Worm (Caenorhabditis elegans) whole organism, mixed stage, embryonic: Measurements from ENCODE around the gene ZK1236.5.
A peak's percentile ranks its signal among the peaks of the same experiment; 100 is the strongest.

Experiments used
- M03D4.4 ChIP-seq: sonication (generic microtip); optimal IDR thresholded peaks from 2 replicates; lab custom pipeline; 2017; ENCODE audit warnings: mild to moderate bottlenecking, missing genetic modification characterization, missing compliant biosample characterization
- bed-3 ChIP-seq: fragments of 200-800 bp; sonication (Bioruptor generic); optimal IDR thresholded peaks from 3 replicates; lab custom pipeline; 2018; ENCODE audit warnings: mild to moderate bottlenecking, missing genetic modification characterization, moderate library complexity, missing compliant biosample characterization
- blmp-1 ChIP-seq: fragments of 150-350 bp; optimal IDR thresholded peaks from 2 replicates; lab custom pipeline; 2014; ENCODE audit warnings: missing biosample characterization, missing genetic modification characterization
- ceh-39 ChIP-seq: fragments of 150-350 bp; optimal IDR thresholded peaks from 2 replicates; lab custom pipeline; 2014; ENCODE audit warnings: missing biosample characterization, missing genetic modification characterization
- ceh-43 ChIP-seq: fragments of 200-800 bp; sonication (Bioruptor generic); optimal IDR thresholded peaks from 2 replicates; lab custom pipeline; 2018; ENCODE audit warnings: mild to moderate bottlenecking, missing genetic modification characterization, moderate library complexity, missing compliant biosample characterization
- ceh-83 ChIP-seq: fragments of 200-800 bp; sonication (Bioruptor generic); optimal IDR thresholded peaks from 2 replicates; lab custom pipeline; 2018; ENCODE audit warnings: mild to moderate bottlenecking, missing genetic modification characterization, missing compliant biosample characterization
- ces-1 ChIP-seq: fragments of 150-350 bp; optimal IDR thresholded peaks from 2 replicates; lab custom pipeline; 2014; ENCODE audit warnings: missing biosample characterization, missing genetic modification reagents, missing genetic modification characterization
- cnd-1 ChIP-seq: fragments of 200-800 bp; sonication (Bioruptor generic); optimal IDR thresholded peaks from 2 replicates; lab custom pipeline; 2018; ENCODE audit warnings: mild to moderate bottlenecking, missing genetic modification characterization, missing compliant biosample characterization
- drap-1 ChIP-seq: fragments of 200-800 bp; sonication (Bioruptor generic); optimal IDR thresholded peaks from 3 replicates; lab custom pipeline; 2018; ENCODE audit warnings: mild to moderate bottlenecking, missing genetic modification characterization, missing compliant biosample characterization
- elt-1 ChIP-seq: sonication (generic microtip); optimal IDR thresholded peaks from 2 replicates; lab custom pipeline; 2017; ENCODE audit warnings: missing genetic modification characterization, mild to moderate bottlenecking, missing compliant biosample characterization, antibody characterized with exemption, moderate library complexity, borderline replicate concordance; ENCODE audit not compliant: insufficient read depth
- elt-3 ChIP-seq: fragments of 150-350 bp; optimal IDR thresholded peaks from 2 replicates; lab custom pipeline; 2014; ENCODE audit warnings: missing biosample characterization, missing genetic modification characterization
- flh-1 ChIP-seq: fragments of 200-800 bp; sonication (Bioruptor generic); optimal IDR thresholded peaks from 2 replicates; lab custom pipeline; 2018; ENCODE audit warnings: mild to moderate bottlenecking, missing genetic modification characterization, moderate library complexity, missing compliant biosample characterization
- ham-2 ChIP-seq: fragments of 200-800 bp; sonication (Bioruptor generic); optimal IDR thresholded peaks from 2 replicates; lab custom pipeline; 2018; ENCODE audit warnings: mild to moderate bottlenecking, missing genetic modification characterization, missing compliant biosample characterization
- hlh-1 ChIP-seq: fragments of 150-350 bp; optimal IDR thresholded peaks from 2 replicates; lab custom pipeline; 2014; ENCODE audit warnings: missing biosample characterization, missing genetic modification reagents, missing genetic modification characterization
- lin-13 ChIP-seq: fragments of 150-350 bp; optimal IDR thresholded peaks from 2 replicates; lab custom pipeline; 2014; ENCODE audit warnings: missing biosample characterization, missing genetic modification characterization
- lin-32 ChIP-seq: fragments of 200-800 bp; sonication (Bioruptor generic); optimal IDR thresholded peaks from 2 replicates; lab custom pipeline; 2018; ENCODE audit warnings: mild to moderate bottlenecking, missing genetic modification characterization, missing compliant biosample characterization
- lsy-2 ChIP-seq: fragments of 150-350 bp; optimal IDR thresholded peaks from 2 replicates; lab custom pipeline; 2014; ENCODE audit warnings: missing biosample characterization, missing genetic modification characterization
- mab-5 ChIP-seq: fragments of 150-350 bp; optimal IDR thresholded peaks from 2 replicates; lab custom pipeline; 2014; ENCODE audit warnings: missing biosample characterization, missing genetic modification characterization
- mep-1 ChIP-seq: fragments of 150-350 bp; optimal IDR thresholded peaks from 2 replicates; lab custom pipeline; 2017; ENCODE audit warnings: missing biosample characterization, missing genetic modification reagents, missing genetic modification characterization, inconsistent platforms
- mls-2 ChIP-seq: sonication (generic microtip); optimal IDR thresholded peaks from 2 replicates; lab custom pipeline; 2016; ENCODE audit warnings: mild to moderate bottlenecking, missing genetic modification characterization, moderate library complexity, missing compliant biosample characterization
- nhr-12 ChIP-seq: fragments of 150-350 bp; optimal IDR thresholded peaks from 2 replicates; lab custom pipeline; 2014; ENCODE audit warnings: missing biosample characterization, missing genetic modification characterization
- nhr-2 ChIP-seq: fragments of 150-350 bp; optimal IDR thresholded peaks from 2 replicates; lab custom pipeline; 2014; ENCODE audit warnings: missing biosample characterization, missing genetic modification characterization
- nhr-237 ChIP-seq: fragments of 150-350 bp; optimal IDR thresholded peaks from 2 replicates; lab custom pipeline; 2014; ENCODE audit warnings: missing biosample characterization, missing genetic modification characterization
- nhr-28 ChIP-seq: fragments of 150-350 bp; optimal IDR thresholded peaks from 2 replicates; lab custom pipeline; 2014; ENCODE audit warnings: missing biosample characterization, missing genetic modification characterization
- nhr-76 ChIP-seq: sonication (generic microtip); optimal IDR thresholded peaks from 2 replicates; lab custom pipeline; 2017; ENCODE audit warnings: missing biosample characterization, missing genetic modification characterization
- pha-4 ChIP-seq: fragments of 150-350 bp; optimal IDR thresholded peaks from 2 replicates; lab custom pipeline; 2018; ENCODE audit warnings: missing biosample characterization, missing genetic modification reagents, missing genetic modification characterization
- sem-2 ChIP-seq: fragments of 200-800 bp; sonication (Bioruptor generic); optimal IDR thresholded peaks from 2 replicates; lab custom pipeline; 2018; ENCODE audit warnings: mild to moderate bottlenecking, missing genetic modification characterization, missing compliant biosample characterization
- snpc-4 ChIP-seq: fragments of 150-350 bp; optimal IDR thresholded peaks from 2 replicates; lab custom pipeline; 2014; ENCODE audit warnings: missing biosample characterization, missing genetic modification characterization
- sptf-1 ChIP-seq: sonication (generic microtip); optimal IDR thresholded peaks from 2 replicates; lab custom pipeline; 2017; ENCODE audit warnings: mild to moderate bottlenecking, missing genetic modification characterization, moderate library complexity, missing compliant biosample characterization
- tbx-8 ChIP-seq: fragments of 200-800 bp; sonication (Bioruptor generic); optimal IDR thresholded peaks from 2 replicates; lab custom pipeline; 2018; ENCODE audit warnings: mild to moderate bottlenecking, missing genetic modification characterization, moderate library complexity, missing compliant biosample characterization
- unc-120 ChIP-seq: sonication (generic microtip); optimal IDR thresholded peaks from 2 replicates; lab custom pipeline; 2017; ENCODE audit warnings: missing genetic modification characterization, missing compliant biosample characterization; ENCODE audit not compliant: poor library complexity, severe bottlenecking
- unc-39 ChIP-seq: fragments of 150-350 bp; optimal IDR thresholded peaks from 2 replicates; lab custom pipeline; 2014; ENCODE audit warnings: missing biosample characterization, missing genetic modification characterization
- unc-62 ChIP-seq: fragments of 150-350 bp; optimal IDR thresholded peaks from 2 replicates; lab custom pipeline; 2014; ENCODE audit warnings: missing biosample characterization, missing genetic modification reagents, missing genetic modification characterization
- zip-8 ChIP-seq: fragments of 150-350 bp; optimal IDR thresholded peaks from 2 replicates; lab custom pipeline; 2014; ENCODE audit warnings: missing biosample characterization, missing genetic modification characterization
- ztf-11 ChIP-seq: fragments of 150-350 bp; optimal IDR thresholded peaks from 2 replicates; lab custom pipeline; 2014; ENCODE audit warnings: missing biosample characterization, missing genetic modification characterization

The ZK1236.5 gene

ce11 chrIII:8426271-8426670 is 5.7 kb downstream of the ZK1236.5 start, which contains the start of gene cec-1:
Gene cec-1, plus strand, starts transcription at chrIII:8426333.
- TF ChIP-seq ztf-11 (tag; lab: Kevin White, UChicago) (no peak), tbx-8 (GFP tag; lab: Kevin White, UChicago) (no peak), ceh-43 (no peak), unc-120 (tag; lab: Kevin White, UChicago) (no peak), bed-3 (no peak), ces-1 (peak; percentile 74)

DNA sequence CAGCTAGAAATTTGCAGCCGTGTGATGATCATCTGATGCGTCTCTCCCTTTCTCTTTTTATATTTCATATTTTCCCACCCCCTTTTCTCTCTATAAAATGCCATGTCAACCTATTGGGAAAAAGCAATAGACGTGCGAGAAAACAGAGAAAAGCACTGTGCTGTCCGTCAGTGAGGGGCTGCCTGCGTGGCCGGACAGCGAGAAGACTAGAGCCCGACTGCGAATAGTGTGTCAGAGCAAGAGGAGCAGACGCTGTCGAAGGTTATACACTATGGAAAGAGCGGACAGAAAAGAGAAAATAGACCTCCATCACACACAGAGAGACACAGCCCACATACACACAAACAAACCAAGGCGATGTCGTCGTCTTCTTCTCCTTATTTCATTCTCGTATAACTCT is 6.9 kb downstream of the ZK1236.5 start:
- no peak for TF ChIP-seq nhr-28
- TF ChIP-seq unc-120 (tag; lab: Kevin White, UChicago): peak; percentile 19
- peak; percentile 49 for TF ChIP-seq drap-1 (GFP tag; lab: Kevin White, UChicago)
- no peak for TF ChIP-seq ceh-83
- TF ChIP-seq mab-5: no peak
- TF ChIP-seq blmp-1 (tag; lab: Kevin White, UChicago): no peak
- no peak for TF ChIP-seq lin-32 (GFP tag; lab: Kevin White, UChicago)
- no peak for TF ChIP-seq M03D4.4 (tag; lab: Kevin White, UChicago)
- peak; percentile 36 for TF ChIP-seq mep-1 (tag; lab: Kevin White, UChicago)
- TF ChIP-seq unc-39: no peak
- no peak for TF ChIP-seq elt-3 (tag; lab: Kevin White, UChicago)
- TF ChIP-seq ztf-11 (tag; lab: Kevin White, UChicago): no peak
- TF ChIP-seq ceh-39: no peak
- TF ChIP-seq flh-1 (GFP tag; lab: Kevin White, UChicago): no peak
- no peak for TF ChIP-seq nhr-76 (tag; lab: Kevin White, UChicago)
- TF ChIP-seq ces-1: peak; percentile 23
- peak; percentile 9 for TF ChIP-seq sptf-1
- no peak for TF ChIP-seq snpc-4 (tag; lab: Kevin White, UChicago)
- peak; percentile 50 for TF ChIP-seq cnd-1 (tag; lab: Kevin White, UChicago)
- peak; percentile 21 for TF ChIP-seq pha-4 (tag; lab: Kevin White, UChicago)
- TF ChIP-seq mls-2 (tag; lab: Kevin White, UChicago): peak; percentile 53
- TF ChIP-seq unc-62 (GFP tag; lab: Kevin White, UChicago): peak; percentile 48
- no peak for TF ChIP-seq nhr-237 (tag; lab: Kevin White, UChicago)
- no peak for TF ChIP-seq sem-2 (GFP tag; lab: Kevin White, UChicago)
- TF ChIP-seq nhr-2: peak; percentile 1
- TF ChIP-seq ceh-43: no peak
- peak; percentile 22 for TF ChIP-seq hlh-1
- no peak for TF ChIP-seq zip-8 (tag; lab: Kevin White, UChicago)
- TF ChIP-seq bed-3: no peak
- peak; percentile 29 for TF ChIP-seq lsy-2
- TF ChIP-seq elt-1: no peak
- TF ChIP-seq lin-13 (tag; lab: Kevin White, UChicago): no peak
- TF ChIP-seq nhr-12 (tag; lab: Kevin White, UChicago): no peak
- TF ChIP-seq ham-2: peak; percentile 57
- TF ChIP-seq tbx-8 (GFP tag; lab: Kevin White, UChicago): no peak

DNA sequence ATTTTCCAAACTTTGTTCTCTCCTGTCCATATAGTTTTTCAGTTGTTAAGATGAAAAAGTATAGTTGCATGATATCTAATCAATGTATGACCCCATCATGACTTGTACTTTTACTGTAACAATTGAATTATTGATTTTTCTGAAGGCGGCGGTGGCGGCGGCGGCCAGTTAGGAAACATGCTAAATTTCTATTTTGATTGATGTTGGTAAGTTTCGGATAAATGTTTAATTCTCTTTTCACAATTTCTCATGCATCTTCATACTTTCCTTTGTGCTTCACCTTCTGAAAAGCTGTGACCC is 14.1 kb downstream of the ZK1236.5 start, which contains the start of gene sor-1:
Gene sor-1 (plus strand): TSS at position 201 of the 300 bp plus-strand sequence.
- TF ChIP-seq unc-120 (tag; lab: Kevin White, UChicago) (no peak), nhr-28 (no peak), blmp-1 (tag; lab: Kevin White, UChicago) (no peak), zip-8 (tag; lab: Kevin White, UChicago) (no peak), M03D4.4 (tag; lab: Kevin White, UChicago) (no peak), mab-5 (no peak), ceh-83 (no peak)

DNA sequence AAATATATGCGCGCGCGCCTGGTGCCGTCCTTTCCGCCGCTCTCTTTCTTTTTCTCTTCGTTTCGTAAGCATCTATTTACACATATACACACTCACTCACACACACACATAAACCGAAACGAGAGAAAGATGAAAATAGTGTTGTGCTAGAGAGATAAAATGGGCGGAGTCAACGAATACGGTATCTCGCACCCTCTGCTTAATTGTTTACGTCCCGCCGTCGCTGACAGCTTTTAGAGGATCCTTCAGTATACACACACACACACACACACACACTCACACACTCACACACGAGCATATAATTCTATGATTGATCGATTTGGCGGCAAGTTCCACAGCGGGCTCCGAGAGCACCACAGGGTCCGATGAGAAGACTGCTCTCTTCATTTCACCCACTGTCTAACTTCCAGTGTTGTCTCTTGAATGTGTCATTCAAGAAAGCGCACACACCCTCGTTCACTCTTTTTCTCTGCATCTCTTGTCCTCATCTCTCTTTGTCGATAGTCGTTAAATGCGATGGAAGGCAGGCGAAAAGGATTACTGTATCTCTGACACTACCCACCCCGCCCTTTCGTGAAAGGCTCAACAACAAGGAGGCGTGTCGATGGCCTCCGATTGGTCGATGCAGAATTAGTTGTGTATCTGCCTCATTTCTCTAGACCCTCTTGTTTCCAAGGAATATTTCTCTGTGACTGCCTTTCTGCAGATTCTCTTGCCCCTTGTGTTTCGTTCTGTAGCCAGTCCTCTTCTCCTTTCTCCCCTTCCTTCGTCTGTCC is 14.6 kb downstream of the ZK1236.5 start:
- TF ChIP-seq nhr-12 (tag; lab: Kevin White, UChicago): peak; percentile 61
- TF ChIP-seq unc-120 (tag; lab: Kevin White, UChicago): peak; percentile 92
- TF ChIP-seq tbx-8 (GFP tag; lab: Kevin White, UChicago): no peak
- no peak for TF ChIP-seq sem-2 (GFP tag; lab: Kevin White, UChicago)
- peak; percentile 46 for TF ChIP-seq mab-5
- peak; percentile 44 for TF ChIP-seq drap-1 (GFP tag; lab: Kevin White, UChicago)
- peak; percentile 64 for TF ChIP-seq lin-13 (tag; lab: Kevin White, UChicago)
- TF ChIP-seq sptf-1: peak; percentile 54
- no peak for TF ChIP-seq nhr-28
- TF ChIP-seq ceh-39: peak; percentile 95
- TF ChIP-seq cnd-1 (tag; lab: Kevin White, UChicago): no peak
- no peak for TF ChIP-seq zip-8 (tag; lab: Kevin White, UChicago)
- TF ChIP-seq ceh-43: peak; percentile 23
- TF ChIP-seq bed-3: no peak
- TF ChIP-seq mls-2 (tag; lab: Kevin White, UChicago): peak; percentile 83
- peak; percentile 91 for TF ChIP-seq pha-4 (tag; lab: Kevin White, UChicago)
- no peak for TF ChIP-seq nhr-76 (tag; lab: Kevin White, UChicago)
- peak; percentile 96 for TF ChIP-seq ces-1
- TF ChIP-seq snpc-4 (tag; lab: Kevin White, UChicago): no peak
- peak; percentile 86 for TF ChIP-seq ham-2
- TF ChIP-seq M03D4.4 (tag; lab: Kevin White, UChicago): peak; percentile 71
- peak; percentile 75 for TF ChIP-seq nhr-237 (tag; lab: Kevin White, UChicago)
- no peak for TF ChIP-seq elt-3 (tag; lab: Kevin White, UChicago)
- no peak for TF ChIP-seq flh-1 (GFP tag; lab: Kevin White, UChicago)
- peak; percentile 62 for TF ChIP-seq mep-1 (tag; lab: Kevin White, UChicago)
- peak; percentile 78 for TF ChIP-seq unc-39
- TF ChIP-seq elt-1: no peak
- TF ChIP-seq nhr-2: peak; percentile 13
- TF ChIP-seq blmp-1 (tag; lab: Kevin White, UChicago): no peak
- TF ChIP-seq lin-32 (GFP tag; lab: Kevin White, UChicago): no peak
- peak; percentile 96 for TF ChIP-seq lsy-2
- peak; percentile 61 for TF ChIP-seq ceh-83
- peak; percentile 98 for TF ChIP-seq unc-62 (GFP tag; lab: Kevin White, UChicago)
- TF ChIP-seq hlh-1: peak; percentile 45
- peak; percentile 81 for TF ChIP-seq ztf-11 (tag; lab: Kevin White, UChicago)
